Fruit fly (Drosophila melanogaster) whole organism, embryonic: ENCODE measurements around the gene meigo.

ENCODE experiments used
- ATbp ChIP-seq: fragments of 200-800 bp; sonication (Bioruptor generic); optimal IDR thresholded peaks from 2 replicates; lab custom pipeline; 2017; ENCODE audit warnings: missing biosample characterization, mild to moderate bottlenecking, missing genetic modification characterization, missing genetic modification reagents
- Asciz ChIP-seq: fragments of 200-800 bp; sonication (Bioruptor generic); optimal IDR thresholded peaks from 2 replicates; lab custom pipeline; 2017; ENCODE audit warnings: missing biosample characterization, mild to moderate bottlenecking, missing genetic modification characterization, missing genetic modification reagents
- BtbVII ChIP-seq: fragments of 200-800 bp; sonication (Bioruptor generic); optimal IDR thresholded peaks from 3 replicates; lab custom pipeline; 2017; ENCODE audit warnings: missing biosample characterization, mild to moderate bottlenecking, missing genetic modification characterization
- CG10366 ChIP-seq: fragments of 200-800 bp; sonication (Bioruptor generic); IDR thresholded peaks from 2 replicates; pipeline ENCODE4 v1.3.6; 2022; ENCODE audit warnings: missing biosample characterization, missing genetic modification characterization
- CG10462 ChIP-seq: fragments of 200-800 bp; sonication (Bioruptor generic); optimal IDR thresholded peaks from 2 replicates; lab custom pipeline; 2016; ENCODE audit warnings: missing biosample characterization, missing genetic modification characterization
- CG11560 ChIP-seq: fragments of 200-800 bp; sonication (Bioruptor generic); IDR thresholded peaks from 3 replicates; pipeline ENCODE4 v1.3.6; 2022; ENCODE audit warnings: missing biosample characterization, missing genetic modification characterization
- CG12155 ChIP-seq: fragments of 200-800 bp; sonication (Bioruptor generic); optimal IDR thresholded peaks from 3 replicates; lab custom pipeline; 2016; ENCODE audit warnings: missing biosample characterization, missing genetic modification characterization
- CG12299 ChIP-seq: fragments of 200-800 bp; sonication (Bioruptor generic); optimal IDR thresholded peaks from 2 replicates; lab custom pipeline; 2018; ENCODE audit warnings: missing biosample characterization, mild to moderate bottlenecking, missing genetic modification characterization
- CG12744 ChIP-seq: fragments of 200-800 bp; sonication (Bioruptor generic); optimal IDR thresholded peaks from 2 replicates; lab custom pipeline; 2016; ENCODE audit warnings: missing biosample characterization, missing genetic modification characterization
- CG14014 ChIP-seq: fragments of 200-800 bp; sonication (Bioruptor generic); IDR thresholded peaks from 2 replicates; pipeline ENCODE4 v1.3.6; 2022; ENCODE audit warnings: missing biosample characterization, missing genetic modification characterization
- CG1603 ChIP-seq: fragments of 200-800 bp; sonication (Bioruptor generic); optimal IDR thresholded peaks from 2 replicates; lab custom pipeline; 2019; ENCODE audit warnings: missing biosample characterization, mild to moderate bottlenecking, missing genetic modification characterization, moderate library complexity
- CG18262 ChIP-seq: fragments of 200-800 bp; optimal IDR thresholded peaks from 3 replicates; lab custom pipeline; 2019; ENCODE audit warnings: missing biosample characterization, mild to moderate bottlenecking, missing genetic modification characterization, moderate library complexity
- CG3163 ChIP-seq: fragments of 200-800 bp; sonication (Bioruptor generic); optimal IDR thresholded peaks from 3 replicates; lab custom pipeline; 2016; ENCODE audit warnings: missing biosample characterization, missing genetic modification characterization
- CG33557 ChIP-seq: fragments of 200-800 bp; sonication (Bioruptor generic); optimal IDR thresholded peaks from 2 replicates; lab custom pipeline; 2019; ENCODE audit warnings: missing biosample characterization, mild to moderate bottlenecking, missing genetic modification characterization, moderate library complexity
- CG4617 ChIP-seq: fragments of 200-800 bp; sonication (Bioruptor generic); optimal IDR thresholded peaks from 3 replicates; lab custom pipeline; 2016; ENCODE audit warnings: missing biosample characterization, missing genetic modification characterization, borderline replicate concordance
- CG5245 ChIP-seq: fragments of 200-800 bp; sonication (Bioruptor generic); optimal IDR thresholded peaks from 3 replicates; lab custom pipeline; 2016; ENCODE audit warnings: missing biosample characterization, missing genetic modification characterization
- CG8290 ChIP-seq, 3 experiments: fragments of 200-800 bp; sonication (Bioruptor generic); optimal IDR thresholded peaks; 2 replicates each; lab custom pipeline; 2016 to 2019; ENCODE audit warnings: missing biosample characterization in 3 of 3, missing genetic modification characterization in 3 of 3, mild to moderate bottlenecking in 2 of 3, moderate library complexity in 1 of 3
- CG9437 ChIP-seq: fragments of 200-800 bp; sonication (Bioruptor generic); optimal IDR thresholded peaks from 2 replicates; lab custom pipeline; 2018; ENCODE audit warnings: missing biosample characterization, mild to moderate bottlenecking, missing genetic modification characterization
- CG9727 ChIP-seq: fragments of 200-800 bp; sonication (Bioruptor generic); optimal IDR thresholded peaks from 3 replicates; lab custom pipeline; 2017; ENCODE audit warnings: missing biosample characterization, mild to moderate bottlenecking, missing genetic modification characterization
- CG9876 ChIP-seq: fragments of 200-800 bp; sonication (Bioruptor generic); optimal IDR thresholded peaks from 2 replicates; lab custom pipeline; 2016; ENCODE audit warnings: missing biosample characterization, missing genetic modification characterization
- Dad ChIP-seq: fragments of 200-800 bp; sonication (Bioruptor generic); optimal IDR thresholded peaks from 3 replicates; lab custom pipeline; 2016; ENCODE audit warnings: missing biosample characterization, missing genetic modification characterization
- Dll ChIP-seq: fragments of 200-800 bp; sonication (Bioruptor generic); IDR thresholded peaks from 4 replicates; pipeline ENCODE4 v1.3.6; 2022; ENCODE audit warnings: missing biosample characterization, missing genetic modification characterization; ENCODE audit not compliant: partially characterized antibody
- H2.0 ChIP-seq: fragments of 200-800 bp; sonication (Bioruptor generic); IDR thresholded peaks from 2 replicates; pipeline ENCODE4 v1.3.6; 2022; ENCODE audit warnings: missing biosample characterization, missing genetic modification characterization
- Lhr ChIP-seq: fragments of 200-800 bp; sonication (Bioruptor generic); optimal IDR thresholded peaks from 3 replicates; lab custom pipeline; 2017; ENCODE audit warnings: mild to moderate bottlenecking, missing biosample characterization, missing genetic modification reagents, missing genetic modification characterization
- Nf-YC ChIP-seq: fragments of 200-800 bp; optimal IDR thresholded peaks from 3 replicates; lab custom pipeline; 2019; ENCODE audit warnings: missing biosample characterization, mild to moderate bottlenecking, missing genetic modification characterization, moderate library complexity
- Side ChIP-seq: fragments of 200-800 bp; sonication (Bioruptor generic); optimal IDR thresholded peaks from 2 replicates; lab custom pipeline; 2016; ENCODE audit warnings: missing biosample characterization, missing genetic modification characterization
- Stat92E ChIP-seq, 3 experiments: fragments of >200 bp in 2 of 3; fragments of 200-800 bp in 1 of 3; sonication (Bioruptor generic) in 1 of 3; optimal IDR thresholded peaks; 2 replicates each; lab custom pipeline; 2017 to 2019; ENCODE audit warnings: missing biosample characterization in 3 of 3, missing genetic modification characterization in 3 of 3, mild to moderate bottlenecking in 1 of 3, moderate library complexity in 1 of 3
- az2 ChIP-seq: fragments of 200-800 bp; sonication (Bioruptor generic); optimal IDR thresholded peaks from 3 replicates; lab custom pipeline; 2016; ENCODE audit warnings: missing biosample characterization, missing genetic modification characterization
- cas ChIP-seq: fragments of 200-800 bp; sonication (Bioruptor generic); IDR thresholded peaks from 2 replicates; pipeline ENCODE4 v1.3.6; 2022; ENCODE audit warnings: missing biosample characterization, missing genetic modification characterization
- chm ChIP-seq: fragments of 200-800 bp; sonication (Bioruptor generic); IDR thresholded peaks from 2 replicates; pipeline ENCODE4 v1.3.6; 2022; ENCODE audit warnings: missing biosample characterization, missing genetic modification characterization
- corto ChIP-seq: fragments of 200-800 bp; sonication (Bioruptor generic); optimal IDR thresholded peaks from 2 replicates; lab custom pipeline; 2016; ENCODE audit warnings: missing biosample characterization, mild to moderate bottlenecking, missing genetic modification characterization, moderate library complexity
- dan ChIP-seq: fragments of 200-800 bp; sonication (Bioruptor generic); IDR thresholded peaks from 2 replicates; pipeline ENCODE4 v1.3.6; 2022; ENCODE audit warnings: missing biosample characterization, missing genetic modification characterization
- gt ChIP-seq: fragments of 200-800 bp; sonication (Bioruptor generic); IDR thresholded peaks from 2 replicates; pipeline ENCODE4 v1.3.6; 2022; ENCODE audit warnings: missing biosample characterization, missing genetic modification characterization
- jigr1 ChIP-seq: fragments of 200-800 bp; sonication (Bioruptor generic); IDR thresholded peaks from 3 replicates; pipeline ENCODE4 v1.3.6; 2022; ENCODE audit warnings: missing biosample characterization, missing genetic modification characterization
- kah ChIP-seq: fragments of 200-800 bp; sonication (Bioruptor generic); optimal IDR thresholded peaks from 2 replicates; lab custom pipeline; 2018; ENCODE audit warnings: missing biosample characterization, mild to moderate bottlenecking, missing genetic modification characterization
- lbe ChIP-seq: fragments of 200-800 bp; sonication (Bioruptor generic); optimal IDR thresholded peaks from 2 replicates; lab custom pipeline; 2016; ENCODE audit warnings: missing biosample characterization, mild to moderate bottlenecking, missing genetic modification characterization
- lola ChIP-seq, 3 experiments: fragments of >200 bp in 2 of 3; fragments of 200-800 bp in 1 of 3; sonication (Bioruptor generic) in 1 of 3; optimal IDR thresholded peaks; 2 replicates each; lab custom pipeline; 2017 to 2019; ENCODE audit warnings: missing biosample characterization in 3 of 3, missing genetic modification characterization in 3 of 3, mild to moderate bottlenecking in 1 of 3, moderate library complexity in 1 of 3
- lov ChIP-seq, 2 experiments: fragments of 200-800 bp in 1 of 2; fragments of >200 bp in 1 of 2; sonication (Bioruptor generic) in 1 of 2; IDR thresholded peaks in 1 of 2; optimal IDR thresholded peaks in 1 of 2; 2 replicates in 1 of 2; 3 replicates in 1 of 2; pipeline versions ENCODE4 v1.3.6 to Lab custom; 2017 to 2022; ENCODE audit warnings: missing biosample characterization in 1 of 2, missing genetic modification characterization in 1 of 2
- oc ChIP-seq: fragments of 200-800 bp; sonication (Bioruptor generic); optimal IDR thresholded peaks from 2 replicates; lab custom pipeline; 2018; ENCODE audit warnings: missing biosample characterization, mild to moderate bottlenecking, missing genetic modification characterization, moderate library complexity
- onecut ChIP-seq: fragments of 200-800 bp; sonication (Bioruptor generic); IDR thresholded peaks from 2 replicates; pipeline ENCODE4 v1.3.6; 2022; ENCODE audit warnings: missing biosample characterization, missing genetic modification characterization
- pb ChIP-seq: fragments of 200-800 bp; sonication (Bioruptor generic); optimal IDR thresholded peaks from 3 replicates; lab custom pipeline; 2016; ENCODE audit warnings: missing biosample characterization, missing genetic modification characterization
- pum ChIP-seq: fragments of 200-800 bp; sonication (Bioruptor generic); optimal IDR thresholded peaks from 2 replicates; lab custom pipeline; 2016; ENCODE audit warnings: missing biosample characterization, missing genetic modification characterization
- ro ChIP-seq: fragments of 200-800 bp; sonication (Bioruptor generic); IDR thresholded peaks from 2 replicates; pipeline ENCODE4 v1.3.6; 2022; ENCODE audit warnings: missing biosample characterization, missing genetic modification characterization
- shn ChIP-seq: fragments of 200-800 bp; sonication (Bioruptor generic); optimal IDR thresholded peaks from 3 replicates; lab custom pipeline; 2016; ENCODE audit warnings: missing biosample characterization, missing genetic modification characterization
- stwl ChIP-seq: fragments of 200-800 bp; sonication (Bioruptor generic); optimal IDR thresholded peaks from 3 replicates; lab custom pipeline; 2018; ENCODE audit warnings: missing biosample characterization, mild to moderate bottlenecking, missing genetic modification characterization, moderate library complexity
- tin ChIP-seq: fragments of 200-800 bp; sonication (Bioruptor generic); optimal IDR thresholded peaks from 3 replicates; lab custom pipeline; 2016; ENCODE audit warnings: missing biosample characterization, missing genetic modification characterization
- ttk ChIP-seq: fragments of 200-800 bp; sonication (Bioruptor generic); IDR thresholded peaks from 2 replicates; pipeline ENCODE4 v2.1.2; 2022; ENCODE audit warnings: missing biosample characterization, missing genetic modification characterization
- tx ChIP-seq: fragments of 200-800 bp; sonication (Bioruptor generic); optimal IDR thresholded peaks from 2 replicates; lab custom pipeline; 2016; ENCODE audit warnings: missing biosample characterization, missing genetic modification characterization

The meigo gene

dm6 chr3R:21151090-21151870 lies 13.2 kb downstream of the meigo start (continued):
- no peak for TF ChIP-seq chm (GFP tag; lab: Robert Waterston, UW)
- 0 out of 2 replicates have a peak, but pooled peaks have one; percentile 39 for TF ChIP-seq cas (GFP tag; lab: Robert Waterston, UW)
- no peak for TF ChIP-seq lbe (GFP tag; lab: Kevin White, UChicago)
- TF ChIP-seq H2.0 (GFP tag; lab: Robert Waterston, UW), result peak; percentile 52; the same call in 1 of the 2 replicates
- TF ChIP-seq kah (GFP tag; lab: Kevin White, UChicago), result no peak
- TF ChIP-seq az2, result peak; percentile 37
- no peak for TF ChIP-seq tx
- no peak for TF ChIP-seq pb (GFP tag; lab: Kevin White, UChicago)
- no peak for TF ChIP-seq Lhr (GFP tag; lab: Kevin White, UChicago)
- TF ChIP-seq tin (GFP tag; lab: Kevin White, UChicago), result no peak
- TF ChIP-seq oc (tag; lab: Kevin White, UChicago), result no peak
- TF ChIP-seq CG14014 (GFP tag; lab: Robert Waterston, UW), result peak; percentile 81
- TF ChIP-seq CG1603 (tag; lab: Kevin White, UChicago), result peak; percentile 49
- TF ChIP-seq ro (GFP tag; lab: Robert Waterston, UW), result no peak
- TF ChIP-seq shn, result no peak
- peak; percentile 65 for TF ChIP-seq CG9727 (GFP tag; lab: Kevin White, UChicago)
- no peak for TF ChIP-seq jigr1
- TF ChIP-seq CG9437 (GFP tag; lab: Kevin White, UChicago), result peak; percentile 7
- TF ChIP-seq CG5245 (GFP tag; lab: Kevin White, UChicago), result no peak
- no peak for TF ChIP-seq lov (optimal IDR thresholded peaks at IDR 0.05; lab: Kevin White, UChicago)
- no peak for TF ChIP-seq lov (GFP tag; IDR thresholded peaks at IDR 0.05; lab: Robert Waterston, UW)
- TF ChIP-seq Dad (GFP tag; lab: Kevin White, UChicago), result no peak
- TF ChIP-seq Nf-YC (tag; lab: Kevin White, UChicago), result peak; percentile 7
- TF ChIP-seq CG18262 (tag; lab: Kevin White, UChicago), result peak; percentile 39
- TF ChIP-seq BtbVII (GFP tag; lab: Kevin White, UChicago), result peak; percentile 56
- peak; percentile 42 for TF ChIP-seq Asciz (GFP tag; lab: Kevin White, UChicago)
- TF ChIP-seq Dll (GFP tag; lab: Robert Waterston, UW), result no peak
- TF ChIP-seq corto (GFP tag; lab: Kevin White, UChicago), result no peak
- TF ChIP-seq CG12299 (tag; lab: Kevin White, UChicago), result peak; percentile 26
- no peak for TF ChIP-seq ATbp (GFP tag; lab: Kevin White, UChicago)
- no peak for TF ChIP-seq stwl (tag; lab: Kevin White, UChicago)
- peak; percentile 20 for TF ChIP-seq pum
- TF ChIP-seq dan, result no peak
- TF ChIP-seq gt (GFP tag; lab: Robert Waterston, UW), result no peak
- no peak for TF ChIP-seq Side (GFP tag; lab: Kevin White, UChicago)
- peak; percentile 56 for TF ChIP-seq CG12155 (GFP tag; lab: Kevin White, UChicago)
- TF ChIP-seq CG9876 (GFP tag; lab: Kevin White, UChicago), result no peak
- TF ChIP-seq CG33557 (GFP tag; lab: Kevin White, UChicago), result no peak
- peak; percentile 61 for TF ChIP-seq CG10366 (GFP tag; lab: Robert Waterston, UW)
- no peak for TF ChIP-seq CG11560 (tag; lab: Robert Waterston, UW)
- no peak for TF ChIP-seq onecut
- no peak for TF ChIP-seq CG10462 (GFP tag; lab: Kevin White, UChicago)
- TF ChIP-seq lola (GFP tag; optimal IDR thresholded peaks at IDR 0.05; lab: Kevin White, UChicago), result no peak
- no peak for TF ChIP-seq CG12744
- TF ChIP-seq CG4617 (GFP tag; lab: Kevin White, UChicago), result peak; percentile 1
- no peak for TF ChIP-seq CG3163 (GFP tag; lab: Kevin White, UChicago)
- 0 out of 2 replicates have a peak, but pooled peaks have one; percentile 28 for TF ChIP-seq ttk (GFP tag; lab: Robert Waterston, UW)
- no peak for TF ChIP-seq Stat92E (GFP tag; optimal IDR thresholded peaks at IDR 0.05; lab: Kevin White, UChicago)
- TF ChIP-seq CG8290 (GFP tag; optimal IDR thresholded peaks at IDR 0.05; lab: Kevin White, UChicago), result no peak
- peak in 1 of 2 experiments; percentile 77 for TF ChIP-seq CG8290 (tag; optimal IDR thresholded peaks at IDR 0.05; lab: Kevin White, UChicago)
